Worm (Caenorhabditis elegans): Measurements from ENCODE around the gene F16G10.10.

Gene F16G10.10

ce11 chrII:2411555-2411954, 20.8 kb upstream of the F16G10.10 start:
- TF ChIP-seq W03F9.2 (tag; optimal IDR thresholded peaks at IDR 0.05) (no peak), him-1 (tag; optimal IDR thresholded peaks at IDR 0.05) (no peak), dao-5 (tag; optimal IDR thresholded peaks at IDR 0.05) (no peak)

- TF ChIP-seq W03F9.2 (tag; optimal IDR thresholded peaks at IDR 0.05) (no peak), him-1 (tag; optimal IDR thresholded peaks at IDR 0.05) (no peak), dao-5 (tag; optimal IDR thresholded peaks at IDR 0.05) (no peak)
These were observed 20.3 kb upstream of the F16G10.10 start for ce11 chrII:2411093-2411492.

- no peak for TF ChIP-seq W03F9.2 (tag; optimal IDR thresholded peaks at IDR 0.05)
- no peak for TF ChIP-seq dao-5 (tag; optimal IDR thresholded peaks at IDR 0.05)
- TF ChIP-seq him-1 (tag; optimal IDR thresholded peaks at IDR 0.05) = no peak
These were observed 13.2 kb upstream of the F16G10.10 start, which contains the start of gene F16G10.1 for ce11 chrII:2403984-2404383. TSS of gene F16G10.1 (plus strand) at chrII:2404284.

- no peak for TF ChIP-seq W03F9.2 (tag; optimal IDR thresholded peaks at IDR 0.05)
- no peak for TF ChIP-seq him-1 (tag; optimal IDR thresholded peaks at IDR 0.05)
- TF ChIP-seq dao-5 (tag; optimal IDR thresholded peaks at IDR 0.05) = no peak
These were observed 9.0 kb upstream of the F16G10.10 start for ce11 chrII:2399810-2400209.

- no peak for TF ChIP-seq him-1 (tag; optimal IDR thresholded peaks at IDR 0.05)
- TF ChIP-seq dao-5 (tag; optimal IDR thresholded peaks at IDR 0.05) = no peak
- TF ChIP-seq W03F9.2 (tag; optimal IDR thresholded peaks at IDR 0.05) = no peak
These were observed 8.1 kb upstream of the F16G10.10 start, which contains the start of gene F16G10.14 for ce11 chrII:2398884-2399283. TSS of gene F16G10.14 (minus strand) at chrII:2398984.

- TF ChIP-seq W03F9.2 (tag; optimal IDR thresholded peaks at IDR 0.05) (no peak), him-1 (tag; optimal IDR thresholded peaks at IDR 0.05) (no peak), dao-5 (tag; optimal IDR thresholded peaks at IDR 0.05) (no peak)
These were observed 5.1 kb upstream of the F16G10.10 start, which contains the start of gene F16G10.13 for ce11 chrII:2395864-2396263. TSS of gene F16G10.13 (minus strand) at chrII:2395964.

ce11 chrII:2393821-2394220, 3.0 kb upstream of the F16G10.10 start, which contains the start of gene F16G10.11:
TSS of gene F16G10.11 (minus strand) at chrII:2393921.
- no peak for TF ChIP-seq dao-5 (tag; optimal IDR thresholded peaks at IDR 0.05)
- TF ChIP-seq him-1 (tag; optimal IDR thresholded peaks at IDR 0.05) = no peak

- TF ChIP-seq dao-5 (tag; optimal IDR thresholded peaks at IDR 0.05) (no peak), W03F9.2 (tag; optimal IDR thresholded peaks at IDR 0.05) (no peak), him-1 (tag; optimal IDR thresholded peaks at IDR 0.05) (no peak)
These were observed 5.3 kb downstream of the F16G10.10 start, which contains the start of gene F16G10.9 for ce11 chrII:2385495-2385894. TSS of gene F16G10.9 (minus strand) at chrII:2385595.

ce11 chrII:2383334-2383733, 7.5 kb downstream of the F16G10.10 start, which contains the start of gene F16G10.8:
TSS of gene F16G10.8 (minus strand) at chrII:2383434.
- TF ChIP-seq him-1 (tag; optimal IDR thresholded peaks at IDR 0.05) = no peak
- no peak for TF ChIP-seq W03F9.2 (tag; optimal IDR thresholded peaks at IDR 0.05)
- TF ChIP-seq dao-5 (tag; optimal IDR thresholded peaks at IDR 0.05) = no peak

ce11 chrII:2380174-2380573, 10.6 kb downstream of the F16G10.10 start, which contains the start of gene F16G10.7:
TSS of gene F16G10.7 (minus strand) at chrII:2380274.
- TF ChIP-seq dao-5 (tag; optimal IDR thresholded peaks at IDR 0.05) (no peak), him-1 (tag; optimal IDR thresholded peaks at IDR 0.05) (no peak), W03F9.2 (tag; optimal IDR thresholded peaks at IDR 0.05) (no peak)

ce11 chrII:2379673-2380072, 11.1 kb downstream of the F16G10.10 start:
- TF ChIP-seq him-1 (tag; optimal IDR thresholded peaks at IDR 0.05) (no peak), W03F9.2 (tag; optimal IDR thresholded peaks at IDR 0.05) (no peak), dao-5 (tag; optimal IDR thresholded peaks at IDR 0.05) (no peak)

- TF ChIP-seq W03F9.2 (tag; optimal IDR thresholded peaks at IDR 0.05) = peak; percentile 18
- no peak for TF ChIP-seq him-1 (tag; optimal IDR thresholded peaks at IDR 0.05)
- no peak for TF ChIP-seq dao-5 (tag; optimal IDR thresholded peaks at IDR 0.05)
These were observed 12.2 kb downstream of the F16G10.10 start for ce11 chrII:2378465-2379009.

ce11 chrII:2377751-2378150, 13.0 kb downstream of the F16G10.10 start, which contains the start of gene F16G10.6:
TSS of gene F16G10.6 (minus strand) at chrII:2377851.
- TF ChIP-seq dao-5 (tag; optimal IDR thresholded peaks at IDR 0.05) = no peak
- TF ChIP-seq him-1 (tag; optimal IDR thresholded peaks at IDR 0.05) = no peak
- no peak for TF ChIP-seq W03F9.2 (tag; optimal IDR thresholded peaks at IDR 0.05)

ce11 chrII:2374973-2375372, 15.8 kb downstream of the F16G10.10 start, which contains the start of gene F16G10.2:
TSS of gene F16G10.2 (plus strand) at chrII:2375273.
- TF ChIP-seq W03F9.2 (tag; optimal IDR thresholded peaks at IDR 0.05) = no peak
- no peak for TF ChIP-seq him-1 (tag; optimal IDR thresholded peaks at IDR 0.05)
- TF ChIP-seq dao-5 (tag; optimal IDR thresholded peaks at IDR 0.05) = no peak

- TF ChIP-seq W03F9.2 (tag; optimal IDR thresholded peaks at IDR 0.05) (no peak), him-1 (tag; optimal IDR thresholded peaks at IDR 0.05) (no peak), dao-5 (tag; optimal IDR thresholded peaks at IDR 0.05) (no peak)
These were observed 18.7 kb downstream of the F16G10.10 start, which contains the start of gene F16G10.3 for ce11 chrII:2372090-2372489. TSS of gene F16G10.3 (plus strand) at chrII:2372390.
